Worm (Caenorhabditis elegans): Measurements from ENCODE around the gene D1025.1.

D1025.1 gene

ce11 chrX:14481637-14482036 lies 38.9 kb upstream of the D1025.1 start:
- TF ChIP-seq tbx-11 (GFP tag; IDR thresholded peaks at IDR 0.05), result 0 out of 2 replicates have a peak, but pooled peaks have one; percentile 22
- no peak for TF ChIP-seq ets-7 (tag; optimal IDR thresholded peaks at IDR 0.05)

ce11 chrX:14484827-14485226 lies 35.7 kb upstream of the D1025.1 start, which contains the start of gene M163.8:
Gene M163.8, plus strand, starts transcription at chrX:14485127.
- TF ChIP-seq hnd-1 (tag; optimal IDR thresholded peaks at IDR 0.05) (no peak), scrt-1 (GFP tag; IDR thresholded peaks at IDR 0.05) (no peak), ceh-36 (tag; optimal IDR thresholded peaks at IDR 0.05) (no peak), sea-1 (GFP tag; conservative IDR thresholded peaks at IDR 0.05) (no peak), tbx-37 (GFP tag; conservative IDR thresholded peaks at IDR 0.05) (no peak), tra-4 (tag; optimal IDR thresholded peaks at IDR 0.05) (no peak), ceh-13 (GFP tag; optimal IDR thresholded peaks at IDR 0.05) (no peak), pes-1 (GFP tag; IDR thresholded peaks at IDR 0.05) (no peak)

ce11 chrX:14486503-14486902 lies 34.1 kb upstream of the D1025.1 start:
- TF ChIP-seq hmbx-1 (tag; optimal IDR thresholded peaks at IDR 0.05) (no peak), B0310.2 (tag; optimal IDR thresholded peaks at IDR 0.05) (no peak), tra-4 (tag; optimal IDR thresholded peaks at IDR 0.05) (no peak), sea-1 (GFP tag; conservative IDR thresholded peaks at IDR 0.05) (0 out of 2 replicates have a peak, but pooled peaks have one; percentile 21), ets-7 (tag; optimal IDR thresholded peaks at IDR 0.05) (peak; percentile 75), pes-1 (GFP tag; IDR thresholded peaks at IDR 0.05) (no peak; the same call in 1 of the 2 replicates), ceh-36 (tag; optimal IDR thresholded peaks at IDR 0.05) (no peak), aly-1 (tag; optimal IDR thresholded peaks at IDR 0.05) (no peak), tbx-37 (GFP tag; conservative IDR thresholded peaks at IDR 0.05) (no peak; the same call in 1 of the 2 replicates), hnd-1 (tag; optimal IDR thresholded peaks at IDR 0.05) (no peak), tbx-11 (GFP tag; IDR thresholded peaks at IDR 0.05) (no peak), F13C5.2 (tag; optimal IDR thresholded peaks at IDR 0.05) (no peak), ama-1 (optimal IDR thresholded peaks at IDR 0.05) (no peak), hmg-4 (GFP tag; optimal IDR thresholded peaks at IDR 0.05) (peak; percentile 55), ceh-13 (GFP tag; optimal IDR thresholded peaks at IDR 0.05) (no peak), scrt-1 (GFP tag; IDR thresholded peaks at IDR 0.05) (no peak), flt-1 (GFP tag; IDR thresholded peaks at IDR 0.05) (0 out of 2 replicates have a peak, but pooled peaks have one; percentile 45)

ce11 chrX:14487333-14487732 lies 33.2 kb upstream of the D1025.1 start:
- TF ChIP-seq hmg-4 (GFP tag; optimal IDR thresholded peaks at IDR 0.05) (no peak), ceh-36 (tag; optimal IDR thresholded peaks at IDR 0.05) (no peak), tra-4 (tag; optimal IDR thresholded peaks at IDR 0.05) (no peak), F13C5.2 (tag; optimal IDR thresholded peaks at IDR 0.05) (no peak), B0310.2 (tag; optimal IDR thresholded peaks at IDR 0.05) (no peak), tbx-11 (GFP tag; IDR thresholded peaks at IDR 0.05) (no peak), aly-1 (tag; optimal IDR thresholded peaks at IDR 0.05) (no peak), pes-1 (GFP tag; IDR thresholded peaks at IDR 0.05) (no peak), ama-1 (optimal IDR thresholded peaks at IDR 0.05) (no peak), scrt-1 (GFP tag; IDR thresholded peaks at IDR 0.05) (no peak), flt-1 (GFP tag; IDR thresholded peaks at IDR 0.05) (no peak), ets-7 (tag; optimal IDR thresholded peaks at IDR 0.05) (no peak), tbx-37 (GFP tag; conservative IDR thresholded peaks at IDR 0.05) (no peak), ceh-13 (GFP tag; optimal IDR thresholded peaks at IDR 0.05) (no peak), sea-1 (GFP tag; conservative IDR thresholded peaks at IDR 0.05) (no peak), hmbx-1 (tag; optimal IDR thresholded peaks at IDR 0.05) (no peak), hnd-1 (tag; optimal IDR thresholded peaks at IDR 0.05) (no peak)

ce11 chrX:14487832-14488231 lies 32.7 kb upstream of the D1025.1 start:
- TF ChIP-seq sea-1 (GFP tag; conservative IDR thresholded peaks at IDR 0.05) (no peak), tbx-11 (GFP tag; IDR thresholded peaks at IDR 0.05) (no peak), ama-1 (optimal IDR thresholded peaks at IDR 0.05) (no peak), flt-1 (GFP tag; IDR thresholded peaks at IDR 0.05) (no peak), hnd-1 (tag; optimal IDR thresholded peaks at IDR 0.05) (no peak), tra-4 (tag; optimal IDR thresholded peaks at IDR 0.05) (no peak), tbx-37 (GFP tag; conservative IDR thresholded peaks at IDR 0.05) (no peak), ceh-36 (tag; optimal IDR thresholded peaks at IDR 0.05) (no peak), pes-1 (GFP tag; IDR thresholded peaks at IDR 0.05) (no peak), ceh-13 (GFP tag; optimal IDR thresholded peaks at IDR 0.05) (no peak), F13C5.2 (tag; optimal IDR thresholded peaks at IDR 0.05) (no peak), B0310.2 (tag; optimal IDR thresholded peaks at IDR 0.05) (no peak), aly-1 (tag; optimal IDR thresholded peaks at IDR 0.05) (no peak), hmg-4 (GFP tag; optimal IDR thresholded peaks at IDR 0.05) (no peak), scrt-1 (GFP tag; IDR thresholded peaks at IDR 0.05) (no peak)

- TF ChIP-seq B0310.2 (tag; optimal IDR thresholded peaks at IDR 0.05), result no peak
- peak; percentile 48 for TF ChIP-seq tra-4 (tag; optimal IDR thresholded peaks at IDR 0.05)
- TF ChIP-seq ama-1 (optimal IDR thresholded peaks at IDR 0.05), result peak; percentile 98
- peak; percentile 25; the same call in 1 of the 2 replicates for TF ChIP-seq scrt-1 (GFP tag; IDR thresholded peaks at IDR 0.05)
- TF ChIP-seq flt-1 (GFP tag; IDR thresholded peaks at IDR 0.05), result no peak
- TF ChIP-seq hmg-4 (GFP tag; optimal IDR thresholded peaks at IDR 0.05), result peak; percentile 73
- peak; percentile 68; the same call in 1 of the 2 replicates for TF ChIP-seq sea-1 (GFP tag; conservative IDR thresholded peaks at IDR 0.05)
- no peak for TF ChIP-seq ceh-36 (tag; optimal IDR thresholded peaks at IDR 0.05)
- TF ChIP-seq tbx-37 (GFP tag; conservative IDR thresholded peaks at IDR 0.05), result peak; percentile 30; the same call in 1 of the 2 replicates
- TF ChIP-seq pes-1 (GFP tag; IDR thresholded peaks at IDR 0.05), result peak; percentile 58
- no peak for TF ChIP-seq hnd-1 (tag; optimal IDR thresholded peaks at IDR 0.05)
- TF ChIP-seq hmbx-1 (tag; optimal IDR thresholded peaks at IDR 0.05), result peak; percentile 22
- peak; percentile 57 for TF ChIP-seq F13C5.2 (tag; optimal IDR thresholded peaks at IDR 0.05)
- TF ChIP-seq ets-7 (tag; optimal IDR thresholded peaks at IDR 0.05), result no peak
- no peak for TF ChIP-seq aly-1 (tag; optimal IDR thresholded peaks at IDR 0.05)
- TF ChIP-seq tbx-11 (GFP tag; IDR thresholded peaks at IDR 0.05), result peak; percentile 60
- no peak for TF ChIP-seq ceh-13 (GFP tag; optimal IDR thresholded peaks at IDR 0.05)
Measured at ce11 chrX:14489945-14490344, 30.6 kb upstream of the D1025.1 start, which contains the start of gene his-24. Gene his-24, plus strand, starts transcription at chrX:14490094.

- TF ChIP-seq pes-1 (GFP tag; IDR thresholded peaks at IDR 0.05) (peak; percentile 58), hmbx-1 (tag; optimal IDR thresholded peaks at IDR 0.05) (no peak), tbx-37 (GFP tag; conservative IDR thresholded peaks at IDR 0.05) (0 out of 2 replicates have a peak, but pooled peaks have one; percentile 5)
Measured at ce11 chrX:14490486-14490885, 30.1 kb upstream of the D1025.1 start.
